Worm (Caenorhabditis elegans) whole organism, L3 larva: ENCODE measurements around the gene C50B6.1.

Experiments used
- aly-2 ChIP-seq: fragments of 150-350 bp; optimal IDR thresholded peaks from 2 replicates; lab custom pipeline; 2014; ENCODE audit warnings: missing biosample characterization, missing genetic modification characterization
- ama-1 ChIP-seq: fragments of 150-350 bp; optimal IDR thresholded peaks from 2 replicates; lab custom pipeline; 2018
- elt-1 ChIP-seq: fragments of 150-350 bp; optimal IDR thresholded peaks from 2 replicates; lab custom pipeline; 2014; ENCODE audit warnings: missing biosample characterization, missing genetic modification characterization
- jun-1 ChIP-seq: fragments of 150-350 bp; optimal IDR thresholded peaks from 2 replicates; lab custom pipeline; 2014; ENCODE audit warnings: missing biosample characterization, missing genetic modification reagents, missing genetic modification characterization
- lin-39 ChIP-seq: fragments of 150-350 bp; optimal IDR thresholded peaks from 2 replicates; lab custom pipeline; 2018; ENCODE audit warnings: missing biosample characterization, missing genetic modification reagents, missing genetic modification characterization
- ztf-11 ChIP-seq: fragments of 150-350 bp; optimal IDR thresholded peaks from 2 replicates; lab custom pipeline; 2014; ENCODE audit warnings: missing biosample characterization, missing genetic modification characterization

DNA sequence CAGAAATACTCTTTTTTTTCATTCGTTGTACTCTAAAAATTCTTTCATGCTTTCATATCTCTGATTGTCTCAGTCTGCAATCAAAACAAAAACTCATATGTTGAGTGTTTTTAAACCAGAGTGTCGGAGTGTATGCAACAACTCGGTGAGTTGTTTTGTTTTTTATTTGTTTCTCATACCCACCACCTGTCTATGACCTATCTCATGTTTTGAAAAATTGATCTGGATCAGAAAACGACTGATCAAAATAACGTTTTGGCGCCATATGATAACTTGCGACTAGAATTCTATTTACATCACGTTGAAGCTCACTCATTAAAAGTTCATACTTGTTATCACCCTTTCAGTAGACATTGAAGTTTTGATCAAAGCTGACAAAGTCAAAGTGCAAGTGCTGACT is 10.0 kb upstream of the C50B6.1 start:
- no peak for TF ChIP-seq jun-1
- TF ChIP-seq ztf-11 (tag; lab: Kevin White, UChicago): no peak
- no peak for TF ChIP-seq lin-39 (tag; lab: Kevin White, UChicago)
- TF ChIP-seq ama-1 (lab: Kevin White, UChicago): no peak
- no peak for TF ChIP-seq aly-2 (tag; lab: Kevin White, UChicago)
- no peak for TF ChIP-seq elt-1 (tag; lab: Kevin White, UChicago)
